Fruit fly (Drosophila melanogaster) Kc167 (cell line): ENCODE results near the gene CG42654.

Experiments
- Myc ChIP-seq: fragments of >200 bp; optimal IDR thresholded peaks from 2 replicates; lab custom pipeline; 2017; ENCODE audit warnings: missing external identifiers
- Sin3A ChIP-seq: fragments of >200 bp; optimal IDR thresholded peaks from 2 replicates; lab custom pipeline; 2018; ENCODE audit warnings: missing external identifiers
- h ChIP-seq: fragments of >200 bp; optimal IDR thresholded peaks from 3 replicates; lab custom pipeline; 2018; ENCODE audit warnings: missing external identifiers
- insv ChIP-seq: fragments of >200 bp; optimal IDR thresholded peaks from 3 replicates; lab custom pipeline; 2018; ENCODE audit warnings: missing external identifiers
- psq ChIP-seq: fragments of >200 bp; optimal IDR thresholded peaks from 2 replicates; lab custom pipeline; 2017; ENCODE audit warnings: missing external identifiers
- ttk ChIP-seq: sonication (Bioruptor generic); optimal IDR thresholded peaks from 2 replicates; lab custom pipeline; 2017; ENCODE audit warnings: missing external identifiers

Gene CG42654

dm6 chr3L:19939024-19939423 is 15.3 kb downstream of the CG42654 start, which contains the start of gene Ac76E:
TSS of gene Ac76E (plus strand) at chr3L:19939287.
- TF ChIP-seq Myc (no peak), psq (lab: Kevin White, UChicago) (no peak), insv (no peak), h (lab: Kevin White, UChicago) (no peak), ttk (lab: Kevin White, UChicago) (no peak), Sin3A (lab: Kevin White, UChicago) (no peak)

dm6 chr3L:19932917-19933316 is 21.4 kb downstream of the CG42654 start:
- TF ChIP-seq ttk (lab: Kevin White, UChicago) (no peak), psq (lab: Kevin White, UChicago) (no peak), Sin3A (lab: Kevin White, UChicago) (no peak)

- TF ChIP-seq Sin3A (lab: Kevin White, UChicago) (no peak), Myc (no peak), insv (no peak), h (lab: Kevin White, UChicago) (no peak), ttk (lab: Kevin White, UChicago) (no peak), psq (lab: Kevin White, UChicago) (no peak)
These were observed 22.9 kb downstream of the CG42654 start, which contains the start of gene CG46462 for dm6 chr3L:19931391-19931790. TSS of gene CG46462 (plus strand) at chr3L:19931691.

dm6 chr3L:19929719-19930334 is 24.5 kb downstream of the CG42654 start:
- TF ChIP-seq psq (lab: Kevin White, UChicago) = no peak
- no peak for TF ChIP-seq Sin3A (lab: Kevin White, UChicago)
- TF ChIP-seq h (lab: Kevin White, UChicago) = no peak
- no peak for TF ChIP-seq ttk (lab: Kevin White, UChicago)
- no peak for TF ChIP-seq Myc
- TF ChIP-seq insv = no peak

- TF ChIP-seq Myc = no peak
- no peak for TF ChIP-seq ttk (lab: Kevin White, UChicago)
- TF ChIP-seq insv = no peak
- TF ChIP-seq h (lab: Kevin White, UChicago) = no peak
- TF ChIP-seq Sin3A (lab: Kevin White, UChicago) = no peak
- TF ChIP-seq psq (lab: Kevin White, UChicago) = no peak
These were observed 25.1 kb downstream of the CG42654 start for dm6 chr3L:19929051-19929718.

- TF ChIP-seq Myc (no peak), ttk (lab: Kevin White, UChicago) (no peak), psq (lab: Kevin White, UChicago) (no peak), insv (no peak), Sin3A (lab: Kevin White, UChicago) (no peak), h (lab: Kevin White, UChicago) (no peak)
These were observed 25.8 kb downstream of the CG42654 start, which contains the start of the genes CG8004 and RhoGDI for dm6 chr3L:19928435-19929011. TSS of gene CG8004 (minus strand) at chr3L:19928508. TSS of gene RhoGDI (plus strand) at chr3L:19928743.

- TF ChIP-seq Sin3A (lab: Kevin White, UChicago) = no peak
- no peak for TF ChIP-seq psq (lab: Kevin White, UChicago)
These were observed 29.5 kb downstream of the CG42654 start, which contains the start of gene Grasp65 for dm6 chr3L:19924771-19925304. TSS of gene Grasp65 (plus strand) at chr3L:19924943.

- TF ChIP-seq insv = no peak
- no peak for TF ChIP-seq h (lab: Kevin White, UChicago)
- no peak for TF ChIP-seq ttk (lab: Kevin White, UChicago)
- TF ChIP-seq Sin3A (lab: Kevin White, UChicago) = no peak
- no peak for TF ChIP-seq Myc
- no peak for TF ChIP-seq psq (lab: Kevin White, UChicago)
These were observed 31.2 kb downstream of the CG42654 start, which contains the start of gene Pfdn6 for dm6 chr3L:19922833-19923745. TSS of gene Pfdn6 (plus strand) at chr3L:19923671.

- TF ChIP-seq insv = no peak
- TF ChIP-seq psq (lab: Kevin White, UChicago) = no peak
- no peak for TF ChIP-seq Sin3A (lab: Kevin White, UChicago)
- TF ChIP-seq ttk (lab: Kevin White, UChicago) = no peak
- no peak for TF ChIP-seq h (lab: Kevin White, UChicago)
- TF ChIP-seq Myc = no peak
These were observed 34.3 kb downstream of the CG42654 start for dm6 chr3L:19919981-19920380.

- TF ChIP-seq ttk (lab: Kevin White, UChicago) = no peak
- TF ChIP-seq Myc = no peak
These were observed 39.5 kb downstream of the CG42654 start, which contains the start of gene Rpn1 for dm6 chr3L:19914833-19915232. TSS of gene Rpn1 (plus strand) at chr3L:19915051.

- TF ChIP-seq Myc (no peak), ttk (lab: Kevin White, UChicago) (no peak), psq (lab: Kevin White, UChicago) (no peak), h (lab: Kevin White, UChicago) (no peak), insv (no peak), Sin3A (lab: Kevin White, UChicago) (no peak)
These were observed 40.9 kb downstream of the CG42654 start, which contains the start of gene Mtr3 for dm6 chr3L:19913328-19913936. TSS of gene Mtr3 (minus strand) at chr3L:19913715.
